Fruit fly (Drosophila melanogaster) whole organism, embryonic: Measurements from ENCODE around the gene p115.
A peak's percentile ranks its signal among the peaks of the same experiment; 100 is the strongest.

Experiments
- B-H2 ChIP-seq: fragments of 200-800 bp; sonication (Bioruptor generic); optimal IDR thresholded peaks from 2 replicates; lab custom pipeline; 2018; ENCODE audit warnings: missing biosample characterization, mild to moderate bottlenecking, missing genetic modification characterization
- BEAF-32 ChIP-seq: fragments of 200-800 bp; sonication (Bioruptor generic); optimal IDR thresholded peaks from 3 replicates; lab custom pipeline; 2017; ENCODE audit warnings: missing biosample characterization, missing genetic modification characterization, mild to moderate bottlenecking, moderate library complexity, missing genetic modification reagents
- C15 ChIP-seq: fragments of 200-800 bp; sonication (Bioruptor generic); IDR thresholded peaks from 3 replicates; pipeline ENCODE4 v1.3.6; 2022; ENCODE audit warnings: missing biosample characterization, missing genetic modification characterization
- CG10147 ChIP-seq: fragments of 200-800 bp; sonication (Bioruptor generic); optimal IDR thresholded peaks from 2 replicates; lab custom pipeline; 2019; ENCODE audit warnings: missing biosample characterization, mild to moderate bottlenecking, missing genetic modification characterization, moderate library complexity
- CG10267 ChIP-seq: fragments of 200-800 bp; sonication (Bioruptor generic); optimal IDR thresholded peaks from 2 replicates; lab custom pipeline; 2018; ENCODE audit warnings: missing biosample characterization, mild to moderate bottlenecking, missing genetic modification characterization, moderate library complexity
- CG10565 ChIP-seq: fragments of 200-800 bp; sonication (Bioruptor generic); optimal IDR thresholded peaks from 3 replicates; lab custom pipeline; 2016; ENCODE audit warnings: missing biosample characterization, mild to moderate bottlenecking, missing genetic modification characterization
- CG12942 ChIP-seq: fragments of 200-800 bp; sonication (Bioruptor generic); optimal IDR thresholded peaks from 3 replicates; lab custom pipeline; 2016; ENCODE audit warnings: missing biosample characterization, missing genetic modification characterization
- CG15479 ChIP-seq: fragments of 200-800 bp; sonication (Bioruptor generic); optimal IDR thresholded peaks from 3 replicates; lab custom pipeline; 2019; ENCODE audit warnings: missing biosample characterization, mild to moderate bottlenecking, missing genetic modification characterization, moderate library complexity
- CG15601 ChIP-seq: fragments of 200-800 bp; sonication (Bioruptor generic); optimal IDR thresholded peaks from 3 replicates; lab custom pipeline; 2019; ENCODE audit warnings: missing biosample characterization, mild to moderate bottlenecking, missing genetic modification characterization, moderate library complexity
- CG16779 ChIP-seq: fragments of 200-800 bp; sonication (Bioruptor generic); IDR thresholded peaks from 2 replicates; pipeline ENCODE4 v1.3.6; 2022; ENCODE audit warnings: missing biosample characterization, missing genetic modification characterization
- CG17186 ChIP-seq: fragments of 200-800 bp; sonication (Bioruptor generic); optimal IDR thresholded peaks from 3 replicates; lab custom pipeline; 2017; ENCODE audit warnings: missing biosample characterization, missing genetic modification reagents, missing genetic modification characterization
- CG17829 ChIP-seq: fragments of 200-800 bp; optimal IDR thresholded peaks from 2 replicates; lab custom pipeline; 2019; ENCODE audit warnings: missing biosample characterization, mild to moderate bottlenecking, missing genetic modification characterization, moderate library complexity
- CG18599 ChIP-seq: fragments of 200-800 bp; sonication (Bioruptor generic); optimal IDR thresholded peaks from 3 replicates; lab custom pipeline; 2017; ENCODE audit warnings: missing biosample characterization, missing genetic modification characterization, mild to moderate bottlenecking, moderate library complexity, missing genetic modification reagents
- CG42726 ChIP-seq: fragments of 200-800 bp; sonication (Bioruptor generic); IDR thresholded peaks from 2 replicates; pipeline ENCODE4 v1.3.6; 2022; ENCODE audit warnings: missing biosample characterization, missing genetic modification characterization; ENCODE audit not compliant: partially characterized antibody
- CG4328 ChIP-seq: fragments of 200-800 bp; sonication (Bioruptor generic); optimal IDR thresholded peaks from 3 replicates; lab custom pipeline; 2017; ENCODE audit warnings: missing biosample characterization, missing genetic modification reagents, missing genetic modification characterization
- CG4404 ChIP-seq: fragments of 200-800 bp; sonication (Bioruptor generic); IDR thresholded peaks from 2 replicates; pipeline ENCODE4 v1.3.6; 2022; ENCODE audit warnings: missing biosample characterization, missing genetic modification characterization
- CG6765 ChIP-seq: fragments of 200-800 bp; sonication (Bioruptor generic); optimal IDR thresholded peaks from 3 replicates; lab custom pipeline; 2017; ENCODE audit warnings: missing biosample characterization, mild to moderate bottlenecking, missing genetic modification characterization
- CG9437 ChIP-seq: fragments of 200-800 bp; sonication (Bioruptor generic); optimal IDR thresholded peaks from 2 replicates; lab custom pipeline; 2018; ENCODE audit warnings: missing biosample characterization, mild to moderate bottlenecking, missing genetic modification characterization
- CG9609 ChIP-seq: fragments of 200-800 bp; sonication (Bioruptor generic); optimal IDR thresholded peaks from 3 replicates; lab custom pipeline; 2016; ENCODE audit warnings: missing biosample characterization, missing genetic modification characterization
- Dad ChIP-seq: fragments of 200-800 bp; sonication (Bioruptor generic); optimal IDR thresholded peaks from 3 replicates; lab custom pipeline; 2016; ENCODE audit warnings: missing biosample characterization, missing genetic modification characterization
- Dp ChIP-seq: fragments of 200-800 bp; sonication (Bioruptor generic); optimal IDR thresholded peaks from 2 replicates; lab custom pipeline; 2018; ENCODE audit warnings: missing biosample characterization, mild to moderate bottlenecking, missing genetic modification characterization, moderate library complexity
- E2f1 ChIP-seq: fragments of 200-800 bp; sonication (Bioruptor generic); IDR thresholded peaks from 2 replicates; pipeline ENCODE4 v1.3.6; 2022; ENCODE audit warnings: missing biosample characterization, missing genetic modification characterization
- Elba2 ChIP-seq: fragments of 200-800 bp; sonication (Bioruptor generic); optimal IDR thresholded peaks from 3 replicates; lab custom pipeline; 2016; ENCODE audit warnings: missing biosample characterization, missing genetic modification characterization
- HmgD ChIP-seq: fragments of 200-800 bp; sonication (Bioruptor generic); optimal IDR thresholded peaks from 3 replicates; lab custom pipeline; 2016; ENCODE audit warnings: missing biosample characterization, missing genetic modification characterization
- Nf-YB ChIP-seq: fragments of 200-800 bp; sonication (Bioruptor generic); optimal IDR thresholded peaks from 3 replicates; lab custom pipeline; 2019; ENCODE audit warnings: missing biosample characterization, mild to moderate bottlenecking, missing genetic modification characterization, moderate library complexity
- Ravus ChIP-seq: fragments of 200-800 bp; sonication (Bioruptor generic); IDR thresholded peaks from 2 replicates; pipeline ENCODE4 v1.3.6; 2022; ENCODE audit warnings: missing biosample characterization, missing genetic modification characterization
- ac ChIP-seq: fragments of 200-800 bp; sonication (Bioruptor generic); optimal IDR thresholded peaks from 3 replicates; lab custom pipeline; 2017; ENCODE audit warnings: missing biosample characterization, mild to moderate bottlenecking, missing genetic modification characterization
- ase ChIP-seq: fragments of 200-800 bp; sonication (Bioruptor generic); IDR thresholded peaks from 3 replicates; pipeline ENCODE4 v1.3.6; 2022; ENCODE audit warnings: missing biosample characterization, missing genetic modification characterization
- az2 ChIP-seq: fragments of 200-800 bp; sonication (Bioruptor generic); optimal IDR thresholded peaks from 3 replicates; lab custom pipeline; 2016; ENCODE audit warnings: missing biosample characterization, missing genetic modification characterization
- bsh ChIP-seq, 2 experiments: fragments of 200-800 bp; sonication (Bioruptor generic); optimal IDR thresholded peaks; 2 replicates each; lab custom pipeline; 2017 to 2018; ENCODE audit warnings: mild to moderate bottlenecking in 2 of 2, missing biosample characterization in 2 of 2, missing genetic modification characterization in 2 of 2, moderate library complexity in 1 of 2
- chif ChIP-seq, 2 experiments: fragments of 200-800 bp; sonication (Bioruptor generic); optimal IDR thresholded peaks; 3 replicates each; lab custom pipeline; 2016; ENCODE audit warnings: missing biosample characterization in 2 of 2, missing genetic modification characterization in 2 of 2
- chinmo ChIP-seq: fragments of 200-800 bp; sonication (Bioruptor generic); IDR thresholded peaks from 4 replicates; pipeline ENCODE4 v1.3.6; 2022; ENCODE audit warnings: missing biosample characterization, missing genetic modification characterization; ENCODE audit not compliant: partially characterized antibody
- da ChIP-seq: fragments of 200-800 bp; sonication (Bioruptor generic); optimal IDR thresholded peaks from 2 replicates; lab custom pipeline; 2016; ENCODE audit warnings: missing biosample characterization, missing genetic modification characterization
- dan ChIP-seq: fragments of 200-800 bp; sonication (Bioruptor generic); IDR thresholded peaks from 2 replicates; pipeline ENCODE4 v1.3.6; 2022; ENCODE audit warnings: missing biosample characterization, missing genetic modification characterization
- dmrt99B ChIP-seq: fragments of 200-800 bp; sonication (Bioruptor generic); optimal IDR thresholded peaks from 2 replicates; lab custom pipeline; 2018; ENCODE audit warnings: missing biosample characterization, mild to moderate bottlenecking, missing genetic modification characterization, moderate library complexity
- gcm2 ChIP-seq: fragments of 200-800 bp; sonication (Bioruptor generic); optimal IDR thresholded peaks from 2 replicates; lab custom pipeline; 2016; ENCODE audit warnings: missing biosample characterization, missing genetic modification characterization
- kay ChIP-seq: fragments of 200-800 bp; sonication (Bioruptor generic); optimal IDR thresholded peaks from 2 replicates; lab custom pipeline; 2016; ENCODE audit warnings: missing biosample characterization, missing genetic modification characterization
- lab ChIP-seq: fragments of 200-800 bp; sonication (Bioruptor generic); optimal IDR thresholded peaks from 3 replicates; lab custom pipeline; 2017; ENCODE audit warnings: missing biosample characterization, missing genetic modification characterization, mild to moderate bottlenecking, moderate library complexity, missing genetic modification reagents
- mam ChIP-seq: fragments of 200-800 bp; sonication (Bioruptor generic); optimal IDR thresholded peaks from 3 replicates; lab custom pipeline; 2016; ENCODE audit warnings: missing biosample characterization, missing genetic modification characterization
- mirr ChIP-seq: fragments of 200-800 bp; sonication (Bioruptor generic); optimal IDR thresholded peaks from 3 replicates; lab custom pipeline; 2018; ENCODE audit warnings: missing biosample characterization, mild to moderate bottlenecking, missing genetic modification characterization
- mld ChIP-seq: fragments of 200-800 bp; sonication (Bioruptor generic); IDR thresholded peaks from 3 replicates; pipeline ENCODE4 v1.3.6; 2022; ENCODE audit warnings: missing biosample characterization, missing genetic modification characterization; ENCODE audit not compliant: partially characterized antibody
- pum ChIP-seq: fragments of 200-800 bp; sonication (Bioruptor generic); optimal IDR thresholded peaks from 2 replicates; lab custom pipeline; 2016; ENCODE audit warnings: missing biosample characterization, missing genetic modification characterization
- sc ChIP-seq, 3 experiments: fragments of >200 bp in 2 of 3; fragments of 200-800 bp in 1 of 3; sonication (Bioruptor generic) in 1 of 3; optimal IDR thresholded peaks; 2 replicates in 2 of 3; 3 replicates in 1 of 3; lab custom pipeline; 2017; ENCODE audit warnings: mild to moderate bottlenecking in 1 of 3, missing biosample characterization in 1 of 3, missing genetic modification characterization in 1 of 3, missing genetic modification reagents in 1 of 3
- sens-2 ChIP-seq: fragments of 200-800 bp; sonication (Bioruptor generic); IDR thresholded peaks from 2 replicates; pipeline ENCODE4 v1.3.6; 2022; ENCODE audit warnings: missing biosample characterization, missing genetic modification characterization
- stwl ChIP-seq: fragments of 200-800 bp; sonication (Bioruptor generic); optimal IDR thresholded peaks from 3 replicates; lab custom pipeline; 2018; ENCODE audit warnings: missing biosample characterization, mild to moderate bottlenecking, missing genetic modification characterization, moderate library complexity
- unc-4 ChIP-seq: fragments of 200-800 bp; sonication (Bioruptor generic); IDR thresholded peaks from 2 replicates; pipeline ENCODE4 v1.3.6; 2022; ENCODE audit warnings: missing biosample characterization, missing genetic modification characterization; ENCODE audit not compliant: partially characterized antibody
- vnd ChIP-seq: fragments of 200-800 bp; sonication (Bioruptor generic); IDR thresholded peaks from 3 replicates; pipeline ENCODE4 v1.3.6; 2022; ENCODE audit warnings: missing biosample characterization, missing genetic modification characterization; ENCODE audit not compliant: partially characterized antibody
- wdn ChIP-seq: fragments of 200-800 bp; sonication (Bioruptor generic); IDR thresholded peaks from 2 replicates; pipeline ENCODE4 v1.3.6; 2022; ENCODE audit warnings: missing biosample characterization, missing genetic modification characterization

Gene p115

DNA sequence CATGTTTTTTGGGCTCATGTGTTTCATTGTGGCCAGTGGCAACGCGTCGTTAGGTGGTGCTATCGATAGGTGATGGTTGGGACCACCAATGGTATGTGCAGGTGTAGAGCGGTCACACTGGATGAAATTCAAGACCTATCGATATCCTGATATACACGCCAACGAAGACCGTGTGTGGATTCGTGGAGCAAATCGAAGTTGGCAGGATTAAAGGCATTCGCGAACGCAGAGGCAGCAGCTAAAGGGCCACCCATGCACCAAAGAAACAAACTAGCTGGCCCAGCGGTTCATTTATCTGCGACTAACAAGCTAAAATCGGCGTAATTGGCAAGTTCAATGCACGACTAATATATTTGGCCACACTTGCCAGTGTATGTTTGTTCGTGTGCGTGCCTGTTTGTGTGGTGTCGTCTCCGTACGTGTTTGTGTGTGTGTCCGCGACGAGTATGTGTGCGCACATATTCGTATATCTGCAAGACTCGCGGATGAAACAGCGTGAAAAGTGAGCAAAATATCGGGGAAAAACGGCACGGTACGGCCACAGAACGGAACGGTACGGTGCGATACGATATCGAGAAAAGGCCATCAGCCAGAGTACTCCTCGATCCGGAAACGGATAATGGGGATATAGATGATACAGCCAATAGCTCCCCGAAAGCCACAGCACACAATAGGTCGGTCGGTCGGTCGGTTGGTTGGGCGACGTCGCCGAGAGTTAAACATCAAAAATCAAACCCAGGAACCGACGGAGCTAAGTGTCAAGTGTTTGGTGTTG is 42.2 kb downstream of the p115 start, which contains the start of gene Ubr3 (continued):
- peak; percentile 73 for TF ChIP-seq vnd (GFP tag; lab: Robert Waterston, UW)
- TF ChIP-seq az2 (GFP tag; lab: Kevin White, UChicago): no peak
- no peak for TF ChIP-seq dan (GFP tag; lab: Robert Waterston, UW)
- TF ChIP-seq CG17829: peak; percentile 28
- no peak for TF ChIP-seq CG10565 (GFP tag; lab: Kevin White, UChicago)
- TF ChIP-seq CG18599 (GFP tag; lab: Kevin White, UChicago): peak; percentile 36
- TF ChIP-seq C15: no peak
- peak; percentile 63; the same call in 2 of the 3 replicates for TF ChIP-seq mld (GFP tag; lab: Robert Waterston, UW)
- TF ChIP-seq pum (GFP tag; lab: Kevin White, UChicago): no peak
- 0 out of 4 replicates have a peak, but pooled peaks have one; percentile 30 for TF ChIP-seq chinmo (GFP tag; lab: Robert Waterston, UW)
- TF ChIP-seq CG42726 (GFP tag; lab: Robert Waterston, UW): peak; percentile 82
- TF ChIP-seq kay (GFP tag; lab: Kevin White, UChicago): no peak
- TF ChIP-seq CG17186: peak; percentile 41
- TF ChIP-seq CG9609 (GFP tag; lab: Kevin White, UChicago): peak; percentile 2
- TF ChIP-seq sc (optimal IDR thresholded peaks at IDR 0.05; lab: Kevin White, UChicago): no peak
- TF ChIP-seq sc (GFP tag; optimal IDR thresholded peaks at IDR 0.05; lab: Kevin White, UChicago): no peak
- TF ChIP-seq Elba2 (GFP tag; lab: Kevin White, UChicago): peak; percentile 17
- TF ChIP-seq wdn (GFP tag; lab: Robert Waterston, UW): no peak
- TF ChIP-seq CG10147 (GFP tag; lab: Kevin White, UChicago): peak; percentile 39
- TF ChIP-seq lab (GFP tag; lab: Kevin White, UChicago): peak; percentile 47
- peak; percentile 68 for TF ChIP-seq unc-4 (GFP tag; lab: Robert Waterston, UW)
- peak; percentile 4 for TF ChIP-seq mam (GFP tag; lab: Kevin White, UChicago)
- TF ChIP-seq E2f1 (GFP tag; lab: Robert Waterston, UW): no peak
- TF ChIP-seq stwl (tag; lab: Kevin White, UChicago): peak; percentile 68
- peak; percentile 2 for TF ChIP-seq B-H2 (GFP tag; lab: Kevin White, UChicago)
- no peak for TF ChIP-seq CG4328 (GFP tag; lab: Kevin White, UChicago)
- no peak for TF ChIP-seq CG4404
- no peak for TF ChIP-seq Ravus (GFP tag; lab: Robert Waterston, UW)
- no peak for TF ChIP-seq CG15479 (GFP tag; lab: Kevin White, UChicago)
- no peak for TF ChIP-seq dmrt99B (tag; lab: Kevin White, UChicago)
- no peak for TF ChIP-seq Dad (GFP tag; lab: Kevin White, UChicago)
- TF ChIP-seq CG12942 (GFP tag; lab: Kevin White, UChicago): no peak
- no peak for TF ChIP-seq CG10267 (tag; lab: Kevin White, UChicago)
- TF ChIP-seq gcm2 (GFP tag; lab: Kevin White, UChicago): no peak
- peak; percentile 8 for TF ChIP-seq Dp (GFP tag; lab: Kevin White, UChicago)
- peak; percentile 87 for TF ChIP-seq BEAF-32
- TF ChIP-seq da: no peak
- no peak for TF ChIP-seq ase (GFP tag; lab: Robert Waterston, UW)
- no peak for TF ChIP-seq bsh (GFP tag; optimal IDR thresholded peaks at IDR 0.05; lab: Kevin White, UChicago)
- TF ChIP-seq CG6765 (GFP tag; lab: Kevin White, UChicago): peak; percentile 26
- peak; percentile 30 for TF ChIP-seq Nf-YB (GFP tag; lab: Kevin White, UChicago)
- peak; percentile 51 for TF ChIP-seq HmgD (GFP tag; lab: Kevin White, UChicago)
- TF ChIP-seq CG9437: no peak
- TF ChIP-seq sens-2: no peak
- no peak for TF ChIP-seq CG15601
- TF ChIP-seq chif (GFP tag; optimal IDR thresholded peaks at IDR 0.05; lab: Kevin White, UChicago): no peak
- no peak for TF ChIP-seq ac (GFP tag; lab: Kevin White, UChicago)
- no peak for TF ChIP-seq CG16779 (GFP tag; lab: Robert Waterston, UW)
- no peak for TF ChIP-seq mirr (GFP tag; lab: Kevin White, UChicago)
